Worm (Caenorhabditis elegans): ENCODE results near the gene F38A5.6.
"Not testable (repeated sequence)": the region's sequence is repeated elsewhere in the genome, so short reads cannot be mapped to it uniquely, and the experiment has no call there.

- not testable (repeated sequence) for TF ChIP-seq tab-1 (GFP tag; IDR thresholded peaks at IDR 0.05); T22C8.4 (GFP tag; IDR thresholded peaks at IDR 0.05); ref-1 (GFP tag; conservative IDR thresholded peaks at IDR 0.05); ztf-23 (GFP tag; IDR thresholded peaks at IDR 0.05)
Measured at ce11 chrIV:6591010-6591746, 6.0 kb downstream of the F38A5.6 start, which contains the start of the genes nspb-1 and nspb-2.

Measured in whole organism, midembryonic.